Worm (Caenorhabditis elegans) whole organism, mixed stage, embryonic: ENCODE measurements around the gene abu-5.
"Not testable (repeated sequence)": the region's sequence is repeated elsewhere in the genome, so short reads cannot be mapped to it uniquely, and the experiment has no call there.

Experiments
- M03D4.4 ChIP-seq: sonication (generic microtip); optimal IDR thresholded peaks from 2 replicates; lab custom pipeline; 2017; ENCODE audit warnings: mild to moderate bottlenecking, missing genetic modification characterization, missing compliant biosample characterization
- bed-3 ChIP-seq: fragments of 200-800 bp; sonication (Bioruptor generic); optimal IDR thresholded peaks from 3 replicates; lab custom pipeline; 2018; ENCODE audit warnings: mild to moderate bottlenecking, missing genetic modification characterization, moderate library complexity, missing compliant biosample characterization
- blmp-1 ChIP-seq: fragments of 150-350 bp; optimal IDR thresholded peaks from 2 replicates; lab custom pipeline; 2014; ENCODE audit warnings: missing biosample characterization, missing genetic modification characterization
- ceh-39 ChIP-seq: fragments of 150-350 bp; optimal IDR thresholded peaks from 2 replicates; lab custom pipeline; 2014; ENCODE audit warnings: missing biosample characterization, missing genetic modification characterization
- ceh-83 ChIP-seq: fragments of 200-800 bp; sonication (Bioruptor generic); optimal IDR thresholded peaks from 2 replicates; lab custom pipeline; 2018; ENCODE audit warnings: mild to moderate bottlenecking, missing genetic modification characterization, missing compliant biosample characterization
- ces-1 ChIP-seq: fragments of 150-350 bp; optimal IDR thresholded peaks from 2 replicates; lab custom pipeline; 2014; ENCODE audit warnings: missing biosample characterization, missing genetic modification reagents, missing genetic modification characterization
- cnd-1 ChIP-seq: fragments of 200-800 bp; sonication (Bioruptor generic); optimal IDR thresholded peaks from 2 replicates; lab custom pipeline; 2018; ENCODE audit warnings: mild to moderate bottlenecking, missing genetic modification characterization, missing compliant biosample characterization
- drap-1 ChIP-seq: fragments of 200-800 bp; sonication (Bioruptor generic); optimal IDR thresholded peaks from 3 replicates; lab custom pipeline; 2018; ENCODE audit warnings: mild to moderate bottlenecking, missing genetic modification characterization, missing compliant biosample characterization
- elt-1 ChIP-seq: sonication (generic microtip); optimal IDR thresholded peaks from 2 replicates; lab custom pipeline; 2017; ENCODE audit warnings: missing genetic modification characterization, mild to moderate bottlenecking, missing compliant biosample characterization, antibody characterized with exemption, moderate library complexity, borderline replicate concordance; ENCODE audit not compliant: insufficient read depth
- elt-3 ChIP-seq: fragments of 150-350 bp; optimal IDR thresholded peaks from 2 replicates; lab custom pipeline; 2014; ENCODE audit warnings: missing biosample characterization, missing genetic modification characterization
- flh-1 ChIP-seq: fragments of 200-800 bp; sonication (Bioruptor generic); optimal IDR thresholded peaks from 2 replicates; lab custom pipeline; 2018; ENCODE audit warnings: mild to moderate bottlenecking, missing genetic modification characterization, moderate library complexity, missing compliant biosample characterization
- ham-2 ChIP-seq: fragments of 200-800 bp; sonication (Bioruptor generic); optimal IDR thresholded peaks from 2 replicates; lab custom pipeline; 2018; ENCODE audit warnings: mild to moderate bottlenecking, missing genetic modification characterization, missing compliant biosample characterization
- hlh-1 ChIP-seq: fragments of 150-350 bp; optimal IDR thresholded peaks from 2 replicates; lab custom pipeline; 2014; ENCODE audit warnings: missing biosample characterization, missing genetic modification reagents, missing genetic modification characterization
- lin-13 ChIP-seq: fragments of 150-350 bp; optimal IDR thresholded peaks from 2 replicates; lab custom pipeline; 2014; ENCODE audit warnings: missing biosample characterization, missing genetic modification characterization
- lsy-2 ChIP-seq: fragments of 150-350 bp; optimal IDR thresholded peaks from 2 replicates; lab custom pipeline; 2014; ENCODE audit warnings: missing biosample characterization, missing genetic modification characterization
- mep-1 ChIP-seq: fragments of 150-350 bp; optimal IDR thresholded peaks from 2 replicates; lab custom pipeline; 2017; ENCODE audit warnings: missing biosample characterization, missing genetic modification reagents, missing genetic modification characterization, inconsistent platforms
- mls-2 ChIP-seq: sonication (generic microtip); optimal IDR thresholded peaks from 2 replicates; lab custom pipeline; 2016; ENCODE audit warnings: mild to moderate bottlenecking, missing genetic modification characterization, moderate library complexity, missing compliant biosample characterization
- nhr-12 ChIP-seq: fragments of 150-350 bp; optimal IDR thresholded peaks from 2 replicates; lab custom pipeline; 2014; ENCODE audit warnings: missing biosample characterization, missing genetic modification characterization
- nhr-2 ChIP-seq: fragments of 150-350 bp; optimal IDR thresholded peaks from 2 replicates; lab custom pipeline; 2014; ENCODE audit warnings: missing biosample characterization, missing genetic modification characterization
- nhr-237 ChIP-seq: fragments of 150-350 bp; optimal IDR thresholded peaks from 2 replicates; lab custom pipeline; 2014; ENCODE audit warnings: missing biosample characterization, missing genetic modification characterization
- nhr-28 ChIP-seq: fragments of 150-350 bp; optimal IDR thresholded peaks from 2 replicates; lab custom pipeline; 2014; ENCODE audit warnings: missing biosample characterization, missing genetic modification characterization
- pha-4 ChIP-seq: fragments of 150-350 bp; optimal IDR thresholded peaks from 2 replicates; lab custom pipeline; 2018; ENCODE audit warnings: missing biosample characterization, missing genetic modification reagents, missing genetic modification characterization
- sem-2 ChIP-seq: fragments of 200-800 bp; sonication (Bioruptor generic); optimal IDR thresholded peaks from 2 replicates; lab custom pipeline; 2018; ENCODE audit warnings: mild to moderate bottlenecking, missing genetic modification characterization, missing compliant biosample characterization
- snpc-4 ChIP-seq: fragments of 150-350 bp; optimal IDR thresholded peaks from 2 replicates; lab custom pipeline; 2014; ENCODE audit warnings: missing biosample characterization, missing genetic modification characterization
- sptf-1 ChIP-seq: sonication (generic microtip); optimal IDR thresholded peaks from 2 replicates; lab custom pipeline; 2017; ENCODE audit warnings: mild to moderate bottlenecking, missing genetic modification characterization, moderate library complexity, missing compliant biosample characterization
- tbx-8 ChIP-seq: fragments of 200-800 bp; sonication (Bioruptor generic); optimal IDR thresholded peaks from 2 replicates; lab custom pipeline; 2018; ENCODE audit warnings: mild to moderate bottlenecking, missing genetic modification characterization, moderate library complexity, missing compliant biosample characterization
- unc-120 ChIP-seq: sonication (generic microtip); optimal IDR thresholded peaks from 2 replicates; lab custom pipeline; 2017; ENCODE audit warnings: missing genetic modification characterization, missing compliant biosample characterization; ENCODE audit not compliant: poor library complexity, severe bottlenecking
- unc-39 ChIP-seq: fragments of 150-350 bp; optimal IDR thresholded peaks from 2 replicates; lab custom pipeline; 2014; ENCODE audit warnings: missing biosample characterization, missing genetic modification characterization
- zip-8 ChIP-seq: fragments of 150-350 bp; optimal IDR thresholded peaks from 2 replicates; lab custom pipeline; 2014; ENCODE audit warnings: missing biosample characterization, missing genetic modification characterization
- ztf-11 ChIP-seq: fragments of 150-350 bp; optimal IDR thresholded peaks from 2 replicates; lab custom pipeline; 2014; ENCODE audit warnings: missing biosample characterization, missing genetic modification characterization

The abu-5 gene

ce11 chrIV:15606396-15606795 lies 15.9 kb downstream of the abu-5 start:
- TF ChIP-seq nhr-237 (tag; lab: Kevin White, UChicago) (no peak), pha-4 (tag; lab: Kevin White, UChicago) (no peak), blmp-1 (tag; lab: Kevin White, UChicago) (no peak), zip-8 (tag; lab: Kevin White, UChicago) (no peak), unc-120 (tag; lab: Kevin White, UChicago) (no peak), M03D4.4 (tag; lab: Kevin White, UChicago) (no peak), ham-2 (no peak), mls-2 (tag; lab: Kevin White, UChicago) (no peak), nhr-2 (no peak), flh-1 (GFP tag; lab: Kevin White, UChicago) (no peak), lin-13 (no peak), unc-39 (tag; lab: Kevin White, UChicago) (no peak)
- TF ChIP-seq, all 35 proteins: peak for 0

ce11 chrIV:15613141-15613540 lies 22.6 kb downstream of the abu-5 start:
- TF ChIP-seq cnd-1 (tag; lab: Kevin White, UChicago): no peak
- TF ChIP-seq ham-2: no peak
- no peak for TF ChIP-seq M03D4.4 (tag; lab: Kevin White, UChicago)
- no peak for TF ChIP-seq nhr-12 (tag; lab: Kevin White, UChicago)

DNA sequence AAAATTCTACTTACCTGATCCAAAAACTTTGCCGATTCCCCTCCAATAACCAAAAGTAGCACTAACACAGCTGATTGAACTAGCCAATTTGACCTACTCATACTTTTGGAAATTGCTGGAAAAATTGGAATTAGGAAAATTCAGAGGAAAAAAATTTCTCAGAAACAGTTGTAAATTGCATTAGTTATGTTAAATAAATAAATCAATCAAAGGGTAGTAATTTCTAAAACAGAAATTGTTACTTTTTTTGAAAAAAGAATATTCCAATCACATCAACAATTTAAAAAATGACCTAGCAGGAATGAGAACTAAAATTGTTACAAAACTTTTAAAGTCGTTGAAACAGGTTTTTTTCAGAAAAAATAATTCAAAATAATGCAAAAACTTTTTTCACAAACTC lies 26.5 kb downstream of the abu-5 start, which contains the start of gene Y105C5A.8:
TSS of gene Y105C5A.8 (minus strand) at position 101 of the 400 bp plus-strand sequence.
- TF ChIP-seq elt-1 (tag; lab: Kevin White, UChicago) (no peak), blmp-1 (tag; lab: Kevin White, UChicago) (no peak)
- TF ChIP-seq, all 35 proteins: peak for 0

- no peak for TF ChIP-seq ceh-83
- no peak for TF ChIP-seq drap-1
- no peak for TF ChIP-seq ham-2
- TF ChIP-seq sem-2 (GFP tag; lab: Kevin White, UChicago): no peak
Observed at ce11 chrIV:15617667-15618066, 27.2 kb downstream of the abu-5 start.

ce11 chrIV:15631217-15631616 lies 40.7 kb downstream of the abu-5 start, which contains the start of gene Y105C5A.9:
Y105C5A.9 (plus strand) TSS chrIV:15631517.
- TF ChIP-seq tbx-8 (GFP tag; lab: Kevin White, UChicago) (no peak), ztf-11 (tag; lab: Kevin White, UChicago) (no peak), elt-3 (tag; lab: Kevin White, UChicago) (no peak), mls-2 (tag; lab: Kevin White, UChicago) (no peak), nhr-12 (tag; lab: Kevin White, UChicago) (no peak), cnd-1 (tag; lab: Kevin White, UChicago) (no peak), sptf-1 (tag; lab: Kevin White, UChicago) (no peak), snpc-4 (tag; lab: Kevin White, UChicago) (no peak), unc-120 (tag; lab: Kevin White, UChicago) (no peak)

ce11 chrIV:15634240-15634789 lies 43.8 kb downstream of the abu-5 start, which contains the start of gene Y105C5A.1274:
Y105C5A.1274 (plus strand) TSS chrIV:15634739.
- TF ChIP-seq lsy-2 (tag; lab: Kevin White, UChicago): peak; percentile 23

ce11 chrIV:15635462-15635861 lies 45.0 kb downstream of the abu-5 start, which contains the start of gene Y105C5A.10:
Y105C5A.10 (plus strand) TSS chrIV:15635762.
- not testable (repeated sequence) for TF ChIP-seq ham-2; nhr-2; lsy-2 (tag; lab: Kevin White, UChicago)

DNA sequence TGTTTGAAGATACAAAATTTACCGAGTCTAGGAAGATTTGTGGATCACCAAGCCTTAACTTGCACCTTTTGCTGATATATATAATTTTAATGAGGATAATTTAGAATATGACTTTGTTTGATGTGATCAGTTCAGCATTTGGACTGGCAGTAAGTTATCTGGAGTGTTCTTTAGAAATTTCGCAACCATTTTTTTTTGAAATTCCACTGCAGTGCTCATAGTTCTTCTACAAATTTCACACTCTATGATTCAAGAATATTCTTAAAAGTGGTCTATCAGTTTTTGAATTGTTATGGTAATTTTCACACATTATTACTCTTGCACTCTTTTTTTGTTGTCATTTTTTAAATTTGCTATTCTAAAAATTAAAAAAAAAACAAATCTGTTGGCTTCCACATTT lies 48.7 kb downstream of the abu-5 start:
- TF ChIP-seq sptf-1 (tag; lab: Kevin White, UChicago) (no peak), hlh-1 (tag; lab: Kevin White, UChicago) (no peak), unc-39 (tag; lab: Kevin White, UChicago) (no peak), bed-3 (GFP tag; lab: Kevin White, UChicago) (no peak), sem-2 (GFP tag; lab: Kevin White, UChicago) (no peak), ceh-39 (no peak), mep-1 (tag; lab: Kevin White, UChicago) (no peak), nhr-12 (tag; lab: Kevin White, UChicago) (no peak), ces-1 (GFP tag; lab: Kevin White, UChicago) (no peak), lsy-2 (tag; lab: Kevin White, UChicago) (no peak), unc-120 (tag; lab: Kevin White, UChicago) (no peak), ceh-83 (no peak), snpc-4 (tag; lab: Kevin White, UChicago) (no peak), nhr-28 (tag; lab: Kevin White, UChicago) (no peak), blmp-1 (tag; lab: Kevin White, UChicago) (no peak)
